Worm (Caenorhabditis elegans) whole organism, L4 larva: ENCODE data around the gene nfm-1.

Experiments
- R02D3.7 ChIP-seq: fragments of 150-350 bp; sonication (generic microtip); optimal IDR thresholded peaks from 3 replicates; lab custom pipeline; 2014; ENCODE audit warnings: missing biosample characterization, missing genetic modification characterization
- aly-2 ChIP-seq: sonication (generic microtip); optimal IDR thresholded peaks from 2 replicates; lab custom pipeline; 2018; ENCODE audit warnings: missing biosample characterization, missing genetic modification characterization
- fkh-10 ChIP-seq: fragments of 150-350 bp; optimal IDR thresholded peaks from 2 replicates; lab custom pipeline; 2014; ENCODE audit warnings: missing biosample characterization, missing genetic modification reagents, missing genetic modification characterization
- pha-4 ChIP-seq, 2 experiments: fragments of 150-350 bp in 1 of 2; fragments of 200-800 bp in 1 of 2; sonication (Bioruptor generic) in 1 of 2; IDR thresholded peaks in 1 of 2; optimal IDR thresholded peaks in 1 of 2; 2 replicates each; pipeline versions ENCODE4 v1.3.6 to Lab custom; 2014 to 2022; ENCODE audit warnings: missing genetic modification characterization in 2 of 2, missing genetic modification reagents in 2 of 2, missing biosample characterization in 1 of 2, missing compliant biosample characterization in 1 of 2
- set-16 ChIP-seq: fragments of 200-800 bp; sonication (Bioruptor generic); IDR thresholded peaks from 2 replicates; pipeline ENCODE4 v1.3.6; 2022; ENCODE audit warnings: missing genetic modification reagents, missing genetic modification characterization, missing compliant biosample characterization
- zip-11 ChIP-seq: fragments of 200-800 bp; sonication (Bioruptor generic); IDR thresholded peaks from 2 replicates; pipeline ENCODE4 v1.3.6; 2022; ENCODE audit warnings: missing genetic modification characterization, missing compliant biosample characterization

ce11 chrIII:6149467-6150072, 9.7 kb upstream of the nfm-1 start, which contains the start of the genes wht-7 and Y42G9A.1:
- no peak for TF ChIP-seq pha-4 (GFP tag; IDR thresholded peaks at IDR 0.05; lab: Robert Waterston, UW)
- TF ChIP-seq pha-4 (tag; optimal IDR thresholded peaks at IDR 0.05; lab: Kevin White, UChicago), result no peak
- TF ChIP-seq fkh-10 (GFP tag; lab: Kevin White, UChicago), result no peak
- no peak for TF ChIP-seq set-16 (GFP tag; lab: Robert Waterston, UW)
- TF ChIP-seq aly-2 (tag; lab: Kevin White, UChicago), result no peak
- TF ChIP-seq R02D3.7 (tag; lab: Kevin White, UChicago), result no peak
- TF ChIP-seq zip-11 (GFP tag; lab: Robert Waterston, UW), result no peak
